Fruit fly (Drosophila melanogaster): ENCODE data around the gene CG4440.

The CG4440 gene

dm6 chr2L:16310648-16311047 lies 19.1 kb upstream of the CG4440 start, which contains the start of the genes cni and fzy (continued):
- TF ChIP-seq stwl (tag; optimal IDR thresholded peaks at IDR 0.05) (peak; percentile 69), gfzf (GFP tag; optimal IDR thresholded peaks at IDR 0.05) (peak; percentile 80), HLH4C (GFP tag; IDR thresholded peaks at IDR 0.05; ENCODE audit: partially characterized antibody) (no peak), odd (GFP tag; optimal IDR thresholded peaks at IDR 0.05) (no peak), luna (GFP tag; optimal IDR thresholded peaks at IDR 0.05) (no peak), Opbp (GFP tag; IDR thresholded peaks at IDR 0.05; ENCODE audit: partially characterized antibody) (no peak; the same call in 2 of the 3 replicates), CG12391 (tag; optimal IDR thresholded peaks at IDR 0.05) (peak; percentile 74), CG10979 (tag; optimal IDR thresholded peaks at IDR 0.05) (no peak), jing (GFP tag; optimal IDR thresholded peaks at IDR 0.05) (no peak), CG6175 (GFP tag; IDR thresholded peaks at IDR 0.05) (no peak), ftz-f1 (GFP tag; optimal IDR thresholded peaks at IDR 0.05) (peak; percentile 93), ems (GFP tag; optimal IDR thresholded peaks at IDR 0.05) (no peak), exex (tag; optimal IDR thresholded peaks at IDR 0.05) (no peak), Sry-β (GFP tag; optimal IDR thresholded peaks at IDR 0.05) (no peak), ato (GFP tag; IDR thresholded peaks at IDR 0.05; ENCODE audit: partially characterized antibody) (no peak), CG12236 (GFP tag; optimal IDR thresholded peaks at IDR 0.05) (no peak), CG34376 (GFP tag; optimal IDR thresholded peaks at IDR 0.05) (peak; percentile 16), CG11723 (GFP tag; optimal IDR thresholded peaks at IDR 0.05) (no peak), sima (GFP tag; optimal IDR thresholded peaks at IDR 0.05) (no peak), CG9437 (GFP tag; optimal IDR thresholded peaks at IDR 0.05) (no peak), otp (GFP tag; IDR thresholded peaks at IDR 0.05) (no peak), psq (GFP tag; optimal IDR thresholded peaks at IDR 0.05) (no peak), Xbp1 (GFP tag; optimal IDR thresholded peaks at IDR 0.05) (peak; percentile 21), dysf (GFP tag; IDR thresholded peaks at IDR 0.05) (no peak), CG2116 (GFP tag; optimal IDR thresholded peaks at IDR 0.05) (peak; percentile 88), Atf3 (GFP tag; optimal IDR thresholded peaks at IDR 0.05) (no peak), twi (tag; optimal IDR thresholded peaks at IDR 0.05) (peak; percentile 12), dmrt99B (tag; optimal IDR thresholded peaks at IDR 0.05) (no peak), CG10321 (GFP tag; IDR thresholded peaks at IDR 0.05) (no peak), CG17186 (GFP tag; optimal IDR thresholded peaks at IDR 0.05) (peak; percentile 68), CG2889 (GFP tag; IDR thresholded peaks at IDR 0.05) (no peak), E2f1 (GFP tag; IDR thresholded peaks at IDR 0.05) (no peak), NC2β (GFP tag; optimal IDR thresholded peaks at IDR 0.05) (no peak), Hsf (GFP tag; optimal IDR thresholded peaks at IDR 0.05) (peak; percentile 48), fu2 (GFP tag; optimal IDR thresholded peaks at IDR 0.05) (peak; percentile 9), so (GFP tag; IDR thresholded peaks at IDR 0.05) (no peak), eve (GFP tag; optimal IDR thresholded peaks at IDR 0.05) (no peak), CG7963 (GFP tag; IDR thresholded peaks at IDR 0.05; ENCODE audit: partially characterized antibody) (no peak), CG18262 (tag; optimal IDR thresholded peaks at IDR 0.05) (peak; percentile 27), CG9876 (GFP tag; optimal IDR thresholded peaks at IDR 0.05) (no peak), Abd-B (GFP tag; optimal IDR thresholded peaks at IDR 0.05) (no peak), pfk (GFP tag; optimal IDR thresholded peaks at IDR 0.05) (no peak), CG10565 (GFP tag; optimal IDR thresholded peaks at IDR 0.05) (no peak), CG7987 (GFP tag; optimal IDR thresholded peaks at IDR 0.05) (no peak), CG2129 (GFP tag; IDR thresholded peaks at IDR 0.05; ENCODE audit: partially characterized antibody) (no peak), CG30020 (tag; optimal IDR thresholded peaks at IDR 0.05) (peak; percentile 58), CG18011 (GFP tag; optimal IDR thresholded peaks at IDR 0.05) (no peak), toy (GFP tag; IDR thresholded peaks at IDR 0.05) (no peak), tup (GFP tag; optimal IDR thresholded peaks at IDR 0.05) (no peak), dmrt11E (tag; optimal IDR thresholded peaks at IDR 0.05) (peak; percentile 21), CG11398 (GFP tag; optimal IDR thresholded peaks at IDR 0.05) (no peak)
